Fruit fly (Drosophila melanogaster) whole organism, pupa: ENCODE results near the gene Awh.

Source experiments
- CG12605 ChIP-seq: fragments of 200-800 bp; sonication (Bioruptor generic); IDR thresholded peaks from 2 replicates; pipeline ENCODE4 v1.3.6; 2022; ENCODE audit warnings: missing biosample characterization, missing genetic modification characterization
- CG14655 ChIP-seq: fragments of 200-800 bp; sonication (Bioruptor generic); optimal IDR thresholded peaks from 3 replicates; lab custom pipeline; 2017; ENCODE audit warnings: mild to moderate bottlenecking, missing biosample characterization, missing genetic modification reagents, missing genetic modification characterization
- CG17806 ChIP-seq: fragments of 200-800 bp; sonication (Bioruptor generic); optimal IDR thresholded peaks from 2 replicates; lab custom pipeline; 2018; ENCODE audit warnings: missing biosample characterization, mild to moderate bottlenecking, missing genetic modification characterization, moderate library complexity
- CG34367 ChIP-seq: fragments of 200-800 bp; sonication (Bioruptor generic); optimal IDR thresholded peaks from 2 replicates; lab custom pipeline; 2018; ENCODE audit warnings: missing biosample characterization, mild to moderate bottlenecking, missing genetic modification characterization
- CG4496 ChIP-seq: fragments of 200-800 bp; sonication (Bioruptor generic); IDR thresholded peaks from 3 replicates; pipeline ENCODE4 v1.3.6; 2022; ENCODE audit warnings: missing biosample characterization, missing genetic modification characterization
- CG8159 ChIP-seq: fragments of 200-800 bp; sonication (Bioruptor generic); optimal IDR thresholded peaks from 3 replicates; lab custom pipeline; 2018; ENCODE audit warnings: missing biosample characterization, mild to moderate bottlenecking, missing genetic modification characterization, moderate library complexity
- Ets98B ChIP-seq: fragments of 200-800 bp; sonication (Bioruptor generic); IDR thresholded peaks from 2 replicates; pipeline ENCODE4 v1.3.6; 2022; ENCODE audit warnings: missing biosample characterization, missing genetic modification characterization
- Pif1A ChIP-seq: fragments of 200-800 bp; sonication (Bioruptor generic); optimal IDR thresholded peaks from 3 replicates; lab custom pipeline; 2016; ENCODE audit warnings: missing biosample characterization, missing genetic modification characterization
- Pif1B ChIP-seq: fragments of 200-800 bp; sonication (Bioruptor generic); optimal IDR thresholded peaks from 3 replicates; lab custom pipeline; 2016; ENCODE audit warnings: missing biosample characterization, missing genetic modification characterization
- gl ChIP-seq: fragments of 200-800 bp; sonication (Bioruptor generic); optimal IDR thresholded peaks from 2 replicates; lab custom pipeline; 2018; ENCODE audit warnings: missing biosample characterization, mild to moderate bottlenecking, missing genetic modification characterization
- rn ChIP-seq: fragments of 200-800 bp; sonication (Bioruptor generic); IDR thresholded peaks from 2 replicates; pipeline ENCODE4 v1.3.6; 2022; ENCODE audit warnings: missing biosample characterization, missing genetic modification characterization

DNA sequence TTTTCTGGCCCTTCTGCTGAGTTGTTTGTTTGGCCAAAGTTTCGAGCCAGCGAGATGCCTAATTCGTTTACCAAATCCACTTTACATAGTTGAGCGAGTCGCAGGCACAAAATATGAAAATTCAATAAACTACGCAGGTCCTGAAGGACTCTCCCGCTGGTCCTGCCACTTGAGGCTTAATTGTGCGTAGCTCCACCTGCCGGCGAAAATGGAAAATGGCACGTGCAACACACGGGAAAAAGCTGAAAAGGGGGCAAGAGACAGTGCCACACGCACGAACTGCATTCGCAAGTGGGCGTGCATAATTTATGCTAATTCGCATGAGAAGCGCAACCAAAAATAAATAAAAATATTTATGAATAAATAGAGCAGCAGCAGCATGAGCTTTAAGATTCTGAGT is 39.9 kb downstream of the Awh start:
- no peak for TF ChIP-seq CG14655
- TF ChIP-seq Ets98B (GFP tag; lab: Robert Waterston, UW) = no peak
- no peak for TF ChIP-seq CG4496
- no peak for TF ChIP-seq Pif1B (GFP tag; lab: Kevin White, UChicago)
- no peak for TF ChIP-seq CG34367
- no peak for TF ChIP-seq rn (GFP tag; lab: Robert Waterston, UW)
- no peak for TF ChIP-seq CG12605 (GFP tag; lab: Robert Waterston, UW)
- TF ChIP-seq CG17806 (tag; lab: Kevin White, UChicago) = no peak
- TF ChIP-seq gl (tag; lab: Kevin White, UChicago) = no peak
- no peak for TF ChIP-seq CG8159 (tag; lab: Kevin White, UChicago)
- TF ChIP-seq Pif1A (GFP tag; lab: Kevin White, UChicago) = no peak
